Worm (Caenorhabditis elegans) whole organism, young adult: ENCODE measurements around the gene timp-1.

Source experiments
- D2030.7 ChIP-seq: fragments of 200-800 bp; sonication (Bioruptor generic); IDR thresholded peaks from 2 replicates; pipeline ENCODE4 v1.3.6; 2022; ENCODE audit warnings: missing genetic modification reagents, missing genetic modification characterization, missing compliant biosample characterization
- F55B11.4 ChIP-seq: sonication (generic microtip); optimal IDR thresholded peaks from 2 replicates; lab custom pipeline; 2016; ENCODE audit warnings: missing compliant biosample characterization, missing genetic modification characterization, borderline replicate concordance; ENCODE audit not compliant: insufficient read depth
- athp-1 ChIP-seq: sonication (generic microtip); optimal IDR thresholded peaks from 2 replicates; lab custom pipeline; 2017; ENCODE audit warnings: mild to moderate bottlenecking, missing genetic modification characterization, missing compliant biosample characterization
- cebp-2 ChIP-seq: fragments of 200-800 bp; sonication (Bioruptor generic); IDR thresholded peaks from 2 replicates; pipeline ENCODE4 v1.3.6; 2022; ENCODE audit warnings: missing genetic modification characterization, missing compliant biosample characterization
- lin-35 ChIP-seq, 3 experiments: fragments of 150-350 bp in 2 of 3; sonication (generic microtip) in 1 of 3; optimal IDR thresholded peaks; 2 replicates each; lab custom pipeline; 2014 to 2018; ENCODE audit warnings: missing biosample characterization in 3 of 3, missing genetic modification characterization in 3 of 3, missing genetic modification reagents in 3 of 3
- madf-8 ChIP-seq: fragments of 200-800 bp; sonication (Bioruptor generic); conservative IDR thresholded peaks from 2 replicates; pipeline ENCODE4 v1.3.6; 2022; ENCODE audit warnings: missing genetic modification reagents, missing genetic modification characterization, missing compliant biosample characterization
- sdz-38 ChIP-seq: sonication (generic microtip); optimal IDR thresholded peaks from 2 replicates; lab custom pipeline; 2016; ENCODE audit warnings: missing genotype, missing genetic modification characterization, missing compliant biosample characterization

DNA sequence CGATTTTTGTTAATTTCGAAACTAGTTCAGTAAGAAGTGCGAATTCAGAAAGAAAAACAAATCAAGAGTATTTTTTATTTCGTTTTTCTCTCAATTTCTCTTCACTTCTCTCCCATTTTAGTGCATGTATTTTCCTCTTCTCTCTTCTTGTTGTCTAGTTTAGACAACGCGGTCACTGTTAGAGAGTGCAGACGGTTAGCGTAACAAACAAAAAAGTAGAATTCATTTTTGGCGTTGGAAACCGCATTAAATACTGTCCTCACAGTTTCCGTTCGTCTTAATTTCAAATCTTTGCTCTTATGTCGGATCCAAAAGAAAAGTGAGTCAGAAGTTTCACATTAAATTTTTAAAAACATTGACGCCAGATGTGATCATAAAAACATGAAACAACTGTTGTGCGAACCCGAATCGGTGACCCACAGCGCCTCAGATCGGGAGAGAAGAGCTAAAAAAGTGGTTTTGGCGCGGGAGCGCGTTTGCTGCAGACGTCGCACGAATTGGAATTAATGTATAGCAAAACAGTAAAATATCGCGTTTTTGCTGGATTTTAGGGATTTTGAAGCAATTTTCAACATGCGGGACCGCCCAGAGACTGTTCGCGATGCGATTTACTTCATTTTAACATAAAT, 28.0 kb upstream of the timp-1 start, which contains the start of gene srp-7:
- no peak for TF ChIP-seq F55B11.4 (tag; lab: Kevin White, UChicago)
- no peak for TF ChIP-seq cebp-2 (GFP tag; lab: Robert Waterston, UW)
- no peak for TF ChIP-seq athp-1 (tag; lab: Kevin White, UChicago)
- no peak for TF ChIP-seq lin-35 (GFP tag; optimal IDR thresholded peaks at IDR 0.05; lab: Kevin White, UChicago)
- TF ChIP-seq D2030.7 (GFP tag; lab: Robert Waterston, UW) = peak; percentile 47; the same call in 1 of the 2 replicates
- TF ChIP-seq madf-8 (GFP tag; lab: Robert Waterston, UW) = no peak
- TF ChIP-seq sdz-38 (tag; lab: Kevin White, UChicago) = no peak
